Fruit fly (Drosophila melanogaster): ENCODE results near the gene CG2116.

CG2116 gene

dm6 chrX:8113386-8114279 lies 16.0 kb upstream of the CG2116 start:
- TF ChIP-seq H15 (GFP tag; IDR thresholded peaks at IDR 0.05) = 0 out of 3 replicates have a peak, but pooled peaks have one; percentile 9
- TF ChIP-seq lab (GFP tag; optimal IDR thresholded peaks at IDR 0.05) = peak; percentile 89
- peak; percentile 6 for TF ChIP-seq tup (GFP tag; optimal IDR thresholded peaks at IDR 0.05)
- TF ChIP-seq CG17359 (tag; optimal IDR thresholded peaks at IDR 0.05) = peak; percentile 59
- no peak for TF ChIP-seq tin (GFP tag; optimal IDR thresholded peaks at IDR 0.05)
- peak; percentile 21; the same call in 1 of the 2 replicates for TF ChIP-seq CG7372 (GFP tag; IDR thresholded peaks at IDR 0.05)
- TF ChIP-seq CG8944 (GFP tag; optimal IDR thresholded peaks at IDR 0.05) = peak; percentile 36
- peak; percentile 75 for TF ChIP-seq Atf6 (GFP tag; IDR thresholded peaks at IDR 0.05)
- TF ChIP-seq CG8478 (optimal IDR thresholded peaks at IDR 0.05) = no peak
- TF ChIP-seq CG17385 (GFP tag; optimal IDR thresholded peaks at IDR 0.05) = peak; percentile 55
- peak; percentile 74 for TF ChIP-seq Dip3 (GFP tag; optimal IDR thresholded peaks at IDR 0.05)
- no peak for TF ChIP-seq Dad (GFP tag; optimal IDR thresholded peaks at IDR 0.05)
- TF ChIP-seq NfI (GFP tag; optimal IDR thresholded peaks at IDR 0.05) = peak; percentile 77
- no peak for TF ChIP-seq CG9797 (GFP tag; optimal IDR thresholded peaks at IDR 0.05)
- peak; percentile 71 for TF ChIP-seq CG9817 (tag; optimal IDR thresholded peaks at IDR 0.05)
- no peak for TF ChIP-seq kay (GFP tag; optimal IDR thresholded peaks at IDR 0.05)
- TF ChIP-seq Adf1 (GFP tag; IDR thresholded peaks at IDR 0.05) = peak; percentile 39; the same call in 1 of the 2 replicates
- no peak for TF ChIP-seq so (GFP tag; IDR thresholded peaks at IDR 0.05)
- TF ChIP-seq Pdp1 (GFP tag; optimal IDR thresholded peaks at IDR 0.05) = peak; percentile 22 to 30
- no peak for TF ChIP-seq peb (GFP tag; IDR thresholded peaks at IDR 0.05)
- TF ChIP-seq CG9437 (GFP tag; optimal IDR thresholded peaks at IDR 0.05) = no peak
- TF ChIP-seq slou (GFP tag; optimal IDR thresholded peaks at IDR 0.05) = no peak
- TF ChIP-seq da (GFP tag; optimal IDR thresholded peaks at IDR 0.05) = no peak
- TF ChIP-seq pnt (GFP tag; optimal IDR thresholded peaks at IDR 0.05) = no peak
- TF ChIP-seq nerfin-2 (GFP tag; IDR thresholded peaks at IDR 0.05; ENCODE audit: partially characterized antibody) = no peak
- no peak for TF ChIP-seq CG10565 (GFP tag; optimal IDR thresholded peaks at IDR 0.05)
- TF ChIP-seq ken (GFP tag; IDR thresholded peaks at IDR 0.05) = 0 out of 3 replicates have a peak, but pooled peaks have one; percentile 25
- no peak for TF ChIP-seq CG30431 (GFP tag; optimal IDR thresholded peaks at IDR 0.05)
- TF ChIP-seq salm (tag; optimal IDR thresholded peaks at IDR 0.05) = no peak
- peak; percentile 18 for TF ChIP-seq NK7.1 (GFP tag; optimal IDR thresholded peaks at IDR 0.05)
- TF ChIP-seq Camta (GFP tag; optimal IDR thresholded peaks at IDR 0.05) = peak; percentile 30
- peak; percentile 49 for TF ChIP-seq CG12219 (GFP tag; optimal IDR thresholded peaks at IDR 0.05)
- TF ChIP-seq CG31224 (GFP tag; IDR thresholded peaks at IDR 0.05) = peak; percentile 62
- peak; percentile 46; the same call in 1 of the 3 replicates for TF ChIP-seq CG6175 (GFP tag; IDR thresholded peaks at IDR 0.05)
- peak; percentile 75 for TF ChIP-seq CG14441 (GFP tag; IDR thresholded peaks at IDR 0.05)
- no peak for TF ChIP-seq CG17912 (GFP tag; optimal IDR thresholded peaks at IDR 0.05)
- 0 out of 3 replicates have a peak, but pooled peaks have one; percentile 29 for TF ChIP-seq Mrtf (GFP tag; IDR thresholded peaks at IDR 0.05)
- TF ChIP-seq Usf (GFP tag; optimal IDR thresholded peaks at IDR 0.05) = peak; percentile 8
- no peak for TF ChIP-seq CG31365 (tag; optimal IDR thresholded peaks at IDR 0.05)
- no peak for TF ChIP-seq Optix (GFP tag; IDR thresholded peaks at IDR 0.05)
- TF ChIP-seq CG4404 (GFP tag; IDR thresholded peaks at IDR 0.05) = no peak
- TF ChIP-seq CG10366 (GFP tag; IDR thresholded peaks at IDR 0.05) = peak; percentile 72
- no peak for TF ChIP-seq CG10431 (GFP tag; optimal IDR thresholded peaks at IDR 0.05)
- TF ChIP-seq CG8290 (GFP tag; optimal IDR thresholded peaks at IDR 0.05) = no peak
- TF ChIP-seq CG8290 (tag; optimal IDR thresholded peaks at IDR 0.05) = peak in 1 of 2 experiments; percentile 94
- no peak for TF ChIP-seq C15 (GFP tag; IDR thresholded peaks at IDR 0.05)
- no peak for TF ChIP-seq BEAF-32 (GFP tag; optimal IDR thresholded peaks at IDR 0.05)
- TF ChIP-seq CG10321 (GFP tag; IDR thresholded peaks at IDR 0.05) = no peak
- TF ChIP-seq pum (GFP tag; optimal IDR thresholded peaks at IDR 0.05) = no peak
- TF ChIP-seq ewg (GFP tag; optimal IDR thresholded peaks at IDR 0.05) = no peak
